Worm (Caenorhabditis elegans): Measurements from ENCODE around the gene B0035.13.

DNA sequence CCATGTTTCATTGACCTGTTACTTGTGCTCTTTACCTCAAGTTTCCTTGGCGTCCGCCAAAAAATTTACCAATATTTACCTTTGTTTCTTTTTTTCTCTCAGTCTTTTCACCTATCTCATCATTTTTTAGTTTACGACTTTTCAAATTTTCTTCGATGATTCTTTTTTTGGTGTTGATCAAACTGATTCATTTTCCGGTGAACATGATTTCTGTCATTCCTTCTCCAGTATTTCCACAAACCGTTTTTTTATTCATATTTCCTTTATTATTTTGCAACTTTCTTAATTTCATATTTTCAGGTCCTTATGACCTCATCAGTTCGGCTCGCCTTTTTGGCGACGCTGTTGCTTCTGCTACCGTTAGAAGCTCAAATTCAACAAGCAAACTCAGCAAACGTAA is 19.0 kb downstream of the B0035.13 start, which contains the start of gene F54D1.6:
- no peak for TF ChIP-seq snpc-4 (tag; optimal IDR thresholded peaks at IDR 0.05)
- TF ChIP-seq blmp-1 (tag; optimal IDR thresholded peaks at IDR 0.05) = no peak
- TF ChIP-seq nhr-12 (tag; optimal IDR thresholded peaks at IDR 0.05) = no peak
- no peak for TF ChIP-seq pha-4 (tag; optimal IDR thresholded peaks at IDR 0.05)
- no peak for TF ChIP-seq mls-2 (tag; optimal IDR thresholded peaks at IDR 0.05)
- no peak for TF ChIP-seq unc-62 (GFP tag; optimal IDR thresholded peaks at IDR 0.05)

All from whole organism, mixed stage, embryonic.